Worm (Caenorhabditis elegans) whole organism, L3 larva: Measurements from ENCODE around the gene T15B7.15.

Experiments
- R02D3.7 ChIP-seq: fragments of 150-350 bp; optimal IDR thresholded peaks from 2 replicates; lab custom pipeline; 2014; ENCODE audit warnings: missing biosample characterization, missing genetic modification characterization
- ZK546.5 ChIP-seq: sonication (generic microtip); optimal IDR thresholded peaks from 2 replicates; lab custom pipeline; 2017; ENCODE audit warnings: missing biosample characterization, missing genetic modification characterization
- ama-1 ChIP-seq: fragments of 150-350 bp; optimal IDR thresholded peaks from 2 replicates; lab custom pipeline; 2018
- ceh-82 ChIP-seq: fragments of 150-350 bp; optimal IDR thresholded peaks from 2 replicates; lab custom pipeline; 2014; ENCODE audit warnings: missing biosample characterization, missing genetic modification characterization
- daf-12 ChIP-seq: fragments of 150-350 bp; optimal IDR thresholded peaks from 2 replicates; lab custom pipeline; 2014; ENCODE audit warnings: missing biosample characterization, missing genetic modification reagents, missing genetic modification characterization
- egl-27 ChIP-seq: sonication (generic microtip); optimal IDR thresholded peaks from 4 replicates; lab custom pipeline; 2017; ENCODE audit warnings: missing biosample characterization, missing genetic modification reagents, missing genetic modification characterization
- egl-5 ChIP-seq: fragments of 150-350 bp; optimal IDR thresholded peaks from 2 replicates; lab custom pipeline; 2017; ENCODE audit warnings: missing biosample characterization, missing genetic modification reagents, missing genetic modification characterization, inconsistent platforms
- eor-1 ChIP-seq, 2 experiments: fragments of 150-350 bp; optimal IDR thresholded peaks; 2 replicates each; lab custom pipeline; 2014 to 2018; ENCODE audit warnings: missing biosample characterization in 2 of 2, missing genetic modification characterization in 2 of 2
- fkh-10 ChIP-seq: sonication (generic microtip); optimal IDR thresholded peaks from 2 replicates; lab custom pipeline; 2017; ENCODE audit warnings: missing biosample characterization, missing genetic modification reagents, missing genetic modification characterization
- fkh-2 ChIP-seq: fragments of 150-350 bp; optimal IDR thresholded peaks from 2 replicates; lab custom pipeline; 2014; ENCODE audit warnings: missing biosample characterization, missing genetic modification reagents, missing genetic modification characterization
- hmg-11 ChIP-seq: sonication (generic microtip); optimal IDR thresholded peaks from 2 replicates; lab custom pipeline; 2016; ENCODE audit warnings: missing genetic modification characterization, missing compliant biosample characterization
- jun-1 ChIP-seq: fragments of 150-350 bp; optimal IDR thresholded peaks from 2 replicates; lab custom pipeline; 2014; ENCODE audit warnings: missing biosample characterization, missing genetic modification reagents, missing genetic modification characterization
- lin-39 ChIP-seq: fragments of 150-350 bp; optimal IDR thresholded peaks from 2 replicates; lab custom pipeline; 2018; ENCODE audit warnings: missing biosample characterization, missing genetic modification reagents, missing genetic modification characterization
- mdl-1 ChIP-seq: fragments of 150-350 bp; optimal IDR thresholded peaks from 2 replicates; lab custom pipeline; 2014; ENCODE audit warnings: missing biosample characterization, missing genetic modification characterization
- mml-1 ChIP-seq: fragments of 150-350 bp; sonication (generic microtip); optimal IDR thresholded peaks from 3 replicates; lab custom pipeline; 2014; ENCODE audit warnings: missing biosample characterization, missing genetic modification characterization
- nhr-12 ChIP-seq: fragments of 150-350 bp; optimal IDR thresholded peaks from 2 replicates; lab custom pipeline; 2014; ENCODE audit warnings: missing biosample characterization, missing genetic modification characterization
- nhr-23 ChIP-seq: fragments of 150-350 bp; optimal IDR thresholded peaks from 2 replicates; lab custom pipeline; 2014; ENCODE audit warnings: missing biosample characterization, missing genetic modification reagents, missing genetic modification characterization
- nhr-237 ChIP-seq: fragments of 150-350 bp; optimal IDR thresholded peaks from 2 replicates; lab custom pipeline; 2014; ENCODE audit warnings: missing biosample characterization, missing genetic modification characterization
- nhr-25 ChIP-seq: sonication (generic microtip); optimal IDR thresholded peaks from 2 replicates; lab custom pipeline; 2017; ENCODE audit warnings: missing biosample characterization, missing genetic modification characterization
- nhr-43 ChIP-seq: sonication (generic microtip); optimal IDR thresholded peaks from 2 replicates; lab custom pipeline; 2016; ENCODE audit warnings: mild to moderate bottlenecking, missing genetic modification characterization, missing compliant biosample characterization; ENCODE audit not compliant: poor library complexity, severe bottlenecking
- nhr-67 ChIP-seq: fragments of 150-350 bp; optimal IDR thresholded peaks from 2 replicates; lab custom pipeline; 2014; ENCODE audit warnings: missing biosample characterization, missing genetic modification characterization
- nhr-76 ChIP-seq: fragments of 150-350 bp; sonication (generic microtip); optimal IDR thresholded peaks from 5 replicates; lab custom pipeline; 2014; ENCODE audit warnings: missing biosample characterization, missing genetic modification characterization
- nhr-77 ChIP-seq: fragments of 150-350 bp; optimal IDR thresholded peaks from 2 replicates; lab custom pipeline; 2014; ENCODE audit warnings: missing biosample characterization, missing genetic modification characterization
- pha-4 ChIP-seq: fragments of 150-350 bp; optimal IDR thresholded peaks from 2 replicates; lab custom pipeline; 2014; ENCODE audit warnings: missing biosample characterization, missing genetic modification reagents, missing genetic modification characterization
- sea-2 ChIP-seq: fragments of 150-350 bp; sonication (generic microtip); optimal IDR thresholded peaks from 4 replicates; lab custom pipeline; 2014; ENCODE audit warnings: missing biosample characterization, missing genetic modification reagents, missing genetic modification characterization
- skn-1 ChIP-seq: fragments of 150-350 bp; optimal IDR thresholded peaks from 2 replicates; lab custom pipeline; 2014; ENCODE audit warnings: missing biosample characterization, missing genetic modification characterization
- snpc-4 ChIP-seq: fragments of 150-350 bp; optimal IDR thresholded peaks from 2 replicates; lab custom pipeline; 2014; ENCODE audit warnings: missing biosample characterization, missing genetic modification characterization
- zag-1 ChIP-seq: fragments of 150-350 bp; optimal IDR thresholded peaks from 2 replicates; lab custom pipeline; 2014; ENCODE audit warnings: missing biosample characterization, missing genetic modification characterization
- ztf-11 ChIP-seq: fragments of 150-350 bp; optimal IDR thresholded peaks from 2 replicates; lab custom pipeline; 2014; ENCODE audit warnings: missing biosample characterization, missing genetic modification characterization
- ztf-4 ChIP-seq: fragments of 150-350 bp; optimal IDR thresholded peaks from 2 replicates; lab custom pipeline; 2014; ENCODE audit warnings: missing biosample characterization, missing genetic modification characterization

T15B7.15 gene

ce11 chrV:6796264-6796663, 42.2 kb downstream of the T15B7.15 start:
- TF ChIP-seq fkh-10 (GFP tag; lab: Kevin White, UChicago) (no peak), egl-27 (no peak), nhr-23 (no peak), ceh-82 (tag; lab: Kevin White, UChicago) (no peak), R02D3.7 (tag; lab: Kevin White, UChicago) (no peak), sea-2 (GFP tag; lab: Kevin White, UChicago) (no peak), ztf-4 (tag; lab: Kevin White, UChicago) (no peak), pha-4 (no peak), ama-1 (no peak), nhr-67 (tag; lab: Kevin White, UChicago) (no peak), ZK546.5 (no peak), daf-12 (tag; lab: Kevin White, UChicago) (no peak), ztf-11 (tag; lab: Kevin White, UChicago) (no peak), nhr-77 (tag; lab: Kevin White, UChicago) (no peak), mdl-1 (tag; lab: Kevin White, UChicago) (no peak), nhr-43 (no peak)

DNA sequence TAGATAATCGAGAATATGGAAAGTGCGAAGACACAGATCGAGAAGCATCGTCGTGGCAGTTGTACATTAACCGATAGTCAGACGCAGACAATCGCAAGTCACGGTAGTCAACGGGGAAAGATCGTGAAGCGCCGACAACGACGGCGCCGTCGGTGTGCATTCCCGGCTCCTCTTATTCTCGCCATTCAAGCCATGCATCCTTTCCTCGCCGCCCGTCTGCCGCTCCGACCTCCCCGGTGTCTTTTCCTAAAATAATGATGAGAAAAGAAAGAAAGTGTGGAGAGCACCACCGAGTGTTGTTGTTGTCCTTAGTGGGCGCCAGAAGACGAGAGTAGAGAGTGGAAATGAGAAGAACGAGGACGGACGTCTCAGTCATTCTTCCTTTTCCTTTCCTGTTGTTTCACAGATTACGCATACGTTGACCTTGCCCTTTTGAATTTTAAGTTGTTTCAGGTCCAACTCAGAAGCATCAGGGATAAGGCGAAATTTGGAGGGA, 44.7 kb downstream of the T15B7.15 start, which contains the start of gene ZC404.1:
TSS of gene ZC404.1 (plus strand) at position 446 of the 496 bp plus-strand sequence.
- TF ChIP-seq mdl-1 (tag; lab: Kevin White, UChicago) (no peak), snpc-4 (peak; percentile 71), lin-39 (tag; lab: Kevin White, UChicago) (peak; percentile 28)
- TF ChIP-seq, all 47 proteins: peak for 2

- TF ChIP-seq pha-4: peak; percentile 7
- no peak for TF ChIP-seq jun-1 (tag; lab: Kevin White, UChicago)
These were observed 45.5 kb downstream of the T15B7.15 start for ce11 chrV:6792973-6793372.

ce11 chrV:6792565-6792964, 45.9 kb downstream of the T15B7.15 start, which contains the start of gene gck-2:
Gene gck-2 (minus strand): TSS chrV:6792665.
- TF ChIP-seq nhr-76 (no peak), mml-1 (tag; lab: Kevin White, UChicago) (no peak), fkh-2 (no peak), egl-5 (no peak), nhr-12 (tag; lab: Kevin White, UChicago) (no peak)

DNA sequence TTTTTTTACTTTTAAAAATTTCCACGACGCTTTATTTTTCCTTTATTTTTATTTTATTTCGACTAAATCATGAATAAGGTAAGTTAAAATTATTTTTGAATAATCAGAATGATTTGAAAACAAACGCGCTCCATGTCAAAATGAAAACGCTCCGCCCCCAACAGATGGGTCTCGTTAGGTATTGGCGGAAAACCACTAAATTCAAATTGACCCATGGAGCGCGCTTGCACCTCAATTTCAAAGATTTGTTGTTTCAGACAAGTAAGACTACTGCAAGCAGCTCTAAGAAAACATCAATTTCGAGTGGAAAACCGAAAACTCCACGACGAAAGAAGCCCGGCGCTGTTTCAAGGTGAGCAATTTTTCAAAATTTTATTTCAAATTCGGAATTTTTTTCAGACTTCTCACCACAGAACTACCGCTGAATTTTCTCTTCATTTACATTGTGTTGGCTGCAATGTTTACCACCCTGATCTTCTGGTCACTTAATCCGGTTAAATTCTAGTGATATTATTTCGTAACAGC, 50.5 kb downstream of the T15B7.15 start, which contains the start of gene ZC404.2:
TSS of gene ZC404.2 (plus strand) at position 47 of the 525 bp plus-strand sequence.
- TF ChIP-seq nhr-43: no peak
- no peak for TF ChIP-seq pha-4
- TF ChIP-seq nhr-76: no peak
- TF ChIP-seq fkh-10 (GFP tag; lab: Kevin White, UChicago): no peak
- no peak for TF ChIP-seq skn-1 (tag; lab: Kevin White, UChicago)
- no peak for TF ChIP-seq fkh-2
- TF ChIP-seq nhr-237 (tag; lab: Kevin White, UChicago): no peak
- no peak for TF ChIP-seq ZK546.5
- TF ChIP-seq egl-27: no peak
- TF ChIP-seq ztf-4 (tag; lab: Kevin White, UChicago): no peak
- no peak for TF ChIP-seq snpc-4
- TF ChIP-seq nhr-25: no peak
- TF ChIP-seq eor-1 (tag; optimal IDR thresholded peaks at IDR 0.05; lab: Kevin White, UChicago): no peak
- TF ChIP-seq nhr-77 (tag; lab: Kevin White, UChicago): no peak
- TF ChIP-seq zag-1: no peak
- no peak for TF ChIP-seq hmg-11
